Worm (Caenorhabditis elegans): ENCODE results near the gene W06A11.1.
A peak's percentile ranks its signal among the peaks of the same experiment; 100 is the strongest.

W06A11.1 gene

DNA sequence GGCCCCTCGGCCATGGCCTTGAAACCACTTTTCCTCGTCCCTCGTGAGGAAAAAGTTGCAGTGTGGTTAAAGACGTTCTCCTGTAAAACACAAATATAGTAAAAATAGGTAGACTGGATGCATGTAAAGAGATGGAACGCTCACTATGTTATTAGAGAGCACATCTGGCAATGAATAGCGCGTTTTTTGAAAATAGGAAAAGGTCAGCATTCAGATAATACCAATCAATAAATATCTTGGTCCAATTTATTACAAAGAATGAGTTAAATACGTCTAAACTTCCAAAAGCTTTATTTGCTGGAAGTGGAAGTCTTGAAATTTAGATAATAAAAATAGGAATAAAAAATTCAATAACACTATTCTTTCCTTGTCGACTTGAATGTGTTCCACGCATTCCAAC, 4.9 kb upstream of the W06A11.1 start, which contains the start of gene gadr-4:
gadr-4 (minus strand) TSS at position 101 of the 400 bp plus-strand sequence.
- TF ChIP-seq ama-1 (optimal IDR thresholded peaks at IDR 0.05) (no peak), lin-39 (tag; optimal IDR thresholded peaks at IDR 0.05) (no peak), php-3 (GFP tag; IDR thresholded peaks at IDR 0.05) (no peak), nhr-10 (tag; optimal IDR thresholded peaks at IDR 0.05) (no peak), daf-8 (GFP tag; IDR thresholded peaks at IDR 0.05) (no peak), egl-43 (GFP tag; IDR thresholded peaks at IDR 0.05) (no peak), hlh-30 (tag; optimal IDR thresholded peaks at IDR 0.05; ENCODE audit: insufficient read depth) (no peak), mdt-29 (GFP tag; IDR thresholded peaks at IDR 0.05) (no peak), nhr-42 (GFP tag; IDR thresholded peaks at IDR 0.05) (no peak), snpc-4 (tag; optimal IDR thresholded peaks at IDR 0.05) (no peak), set-16 (GFP tag; IDR thresholded peaks at IDR 0.05) (no peak), T20F7.1 (GFP tag; optimal IDR thresholded peaks at IDR 0.05) (no peak), tag-97 (GFP tag; IDR thresholded peaks at IDR 0.05) (no peak), F37D6.2 (tag; optimal IDR thresholded peaks at IDR 0.05) (no peak), nhr-237 (tag; optimal IDR thresholded peaks at IDR 0.05) (no peak), D1046.2 (GFP tag; IDR thresholded peaks at IDR 0.05) (no peak), nhr-41 (GFP tag; IDR thresholded peaks at IDR 0.05) (no peak), saeg-2 (GFP tag; IDR thresholded peaks at IDR 0.05) (no peak), pha-4 (GFP tag; IDR thresholded peaks at IDR 0.05) (no peak), pha-4 (tag; optimal IDR thresholded peaks at IDR 0.05) (no peak)

DNA sequence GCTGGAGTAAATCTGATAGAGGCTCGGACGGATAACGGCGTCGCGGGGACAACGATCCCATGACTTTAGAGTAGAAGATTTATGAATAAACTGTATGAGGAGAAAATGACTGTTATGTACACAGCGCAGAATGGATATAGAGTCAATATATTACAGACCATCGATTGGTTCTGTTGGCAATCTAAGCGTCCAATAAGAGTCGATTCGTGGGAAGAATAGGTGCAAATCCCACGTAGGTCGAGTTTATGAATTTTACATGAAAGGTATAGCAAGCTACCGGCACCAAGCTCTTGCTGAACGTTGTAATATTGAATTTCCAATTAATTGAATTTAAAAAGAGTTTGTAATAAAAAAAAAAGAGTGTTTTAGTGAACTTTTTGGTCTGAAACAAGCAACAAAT, 3.4 kb upstream of the W06A11.1 start, which contains the start of gene fbxb-118:
fbxb-118 (minus strand) TSS at position 101 of the 400 bp plus-strand sequence.
- TF ChIP-seq nhr-25 (tag; optimal IDR thresholded peaks at IDR 0.05; ENCODE audit: borderline replicate concordance, insufficient read depth), result no peak
- TF ChIP-seq ceh-82 (tag; optimal IDR thresholded peaks at IDR 0.05), result no peak
- no peak for TF ChIP-seq ctbp-1 (GFP tag; IDR thresholded peaks at IDR 0.05)
- TF ChIP-seq lin-29 (GFP tag; IDR thresholded peaks at IDR 0.05), result no peak

DNA sequence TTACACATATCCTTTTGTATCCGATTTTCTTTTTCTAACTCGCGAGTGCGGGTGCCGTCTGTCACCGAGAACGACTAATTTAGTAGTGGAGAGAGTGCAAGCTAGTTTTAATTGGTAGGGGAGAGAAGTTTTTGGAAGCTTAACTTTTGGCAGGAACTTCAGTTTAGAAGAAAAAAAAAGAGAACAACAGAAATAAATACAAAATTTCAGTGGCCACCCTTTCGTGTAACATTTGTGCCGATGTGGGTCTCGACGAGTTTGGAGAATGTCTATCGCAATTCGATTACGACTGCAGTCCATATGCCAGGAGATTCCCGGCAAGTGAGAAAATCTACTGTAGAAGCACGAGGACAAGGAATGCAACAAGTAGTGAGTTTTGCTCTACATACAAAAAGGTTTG, 783 bp downstream of the W06A11.1 start:
- no peak for TF ChIP-seq attf-4 (tag; optimal IDR thresholded peaks at IDR 0.05)
- peak; percentile 92 for TF ChIP-seq aha-1 (tag)

DNA sequence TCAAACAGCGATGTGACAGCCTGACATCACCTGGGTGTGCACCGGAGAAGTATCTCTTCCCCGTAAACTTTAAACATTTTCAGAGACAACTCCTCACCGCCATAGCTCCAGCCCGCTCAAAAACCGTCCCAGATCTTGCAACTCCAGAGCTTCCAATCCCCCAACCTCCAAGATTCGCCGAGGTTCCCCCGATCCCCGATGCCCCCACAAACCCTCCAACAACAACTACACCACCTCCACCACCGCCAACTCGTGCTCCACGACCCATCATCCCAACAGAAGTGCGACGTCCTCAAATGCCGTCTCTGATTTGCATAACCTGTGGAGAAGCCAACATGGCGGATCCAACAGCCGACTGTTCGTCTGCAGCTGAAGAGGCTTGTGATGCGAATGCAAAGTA, 3.7 kb downstream of the W06A11.1 start:
- TF ChIP-seq ces-1 (GFP tag; optimal IDR thresholded peaks at IDR 0.05) (no peak), set-16 (GFP tag; IDR thresholded peaks at IDR 0.05) (peak; percentile 68)

DNA sequence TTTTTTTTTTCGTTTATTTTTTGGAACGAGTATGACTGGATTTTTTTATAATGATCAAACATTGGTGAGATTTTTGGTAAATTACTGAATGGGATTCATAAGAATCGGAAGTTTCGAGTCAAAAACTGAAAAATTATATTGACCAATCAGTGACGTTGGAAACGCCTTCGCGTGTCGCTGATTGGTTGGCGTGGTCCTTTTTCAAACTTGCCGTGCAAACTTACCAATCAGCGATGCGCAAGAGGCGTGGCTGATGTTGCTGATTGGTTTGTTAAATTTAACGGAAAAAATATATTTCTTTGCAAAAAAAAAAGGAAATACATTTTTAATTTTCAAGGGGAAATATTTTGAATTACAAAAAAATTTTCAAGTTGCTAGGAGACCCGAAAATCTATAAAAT, 7.4 kb downstream of the W06A11.1 start:
- TF ChIP-seq gei-8 (GFP tag; optimal IDR thresholded peaks at IDR 0.05), result no peak
- TF ChIP-seq hlh-30 (tag; optimal IDR thresholded peaks at IDR 0.05; ENCODE audit: insufficient read depth), result no peak
- no peak for TF ChIP-seq daf-19 (GFP tag; conservative IDR thresholded peaks at IDR 0.05)
- no peak for TF ChIP-seq dmd-6 (GFP tag; IDR thresholded peaks at IDR 0.05)
- TF ChIP-seq sdz-12 (GFP tag; optimal IDR thresholded peaks at IDR 0.05), result no peak
- TF ChIP-seq D1046.2 (GFP tag; IDR thresholded peaks at IDR 0.05), result no peak
- no peak for TF ChIP-seq hmg-1.1 (GFP tag; IDR thresholded peaks at IDR 0.05)
- no peak for TF ChIP-seq F44E2.7 (GFP tag; IDR thresholded peaks at IDR 0.05)
- TF ChIP-seq nhr-28 (tag; optimal IDR thresholded peaks at IDR 0.05), result no peak
- no peak for TF ChIP-seq egl-27 (tag; optimal IDR thresholded peaks at IDR 0.05)

Data from whole organism, L4 larva.